Fruit fly (Drosophila melanogaster) Kc167 (cell line): Measurements from ENCODE around the gene rau.

Experiments used
- Myc ChIP-seq: fragments of >200 bp; optimal IDR thresholded peaks from 2 replicates; lab custom pipeline; 2017; ENCODE audit warnings: missing external identifiers
- Sin3A ChIP-seq: fragments of >200 bp; optimal IDR thresholded peaks from 2 replicates; lab custom pipeline; 2018; ENCODE audit warnings: missing external identifiers
- h ChIP-seq: fragments of >200 bp; optimal IDR thresholded peaks from 3 replicates; lab custom pipeline; 2018; ENCODE audit warnings: missing external identifiers
- insv ChIP-seq: fragments of >200 bp; optimal IDR thresholded peaks from 3 replicates; lab custom pipeline; 2018; ENCODE audit warnings: missing external identifiers
- ttk ChIP-seq: sonication (Bioruptor generic); optimal IDR thresholded peaks from 2 replicates; lab custom pipeline; 2017; ENCODE audit warnings: missing external identifiers

DNA sequence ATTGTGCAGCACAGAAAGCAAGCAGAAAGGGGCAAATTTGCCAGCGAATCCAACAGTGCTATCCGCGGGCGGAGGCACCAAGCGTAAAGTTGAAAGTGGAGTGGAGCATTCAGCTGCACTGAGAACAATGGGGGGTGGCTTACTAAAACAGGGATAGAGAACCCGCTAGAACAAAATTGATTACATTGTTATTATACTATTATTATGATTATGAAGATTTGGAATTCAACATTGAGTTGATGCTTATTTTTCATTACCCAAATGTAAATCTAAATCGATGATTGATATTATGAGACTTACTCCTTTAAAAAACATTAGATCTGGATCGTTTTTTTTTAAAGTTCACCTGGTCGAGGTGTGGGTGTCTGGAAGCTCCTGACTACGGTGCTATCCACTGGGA, 22.3 kb upstream of the rau start:
- TF ChIP-seq Sin3A (no peak), Myc (lab: Kevin White, UChicago) (no peak), h (lab: Kevin White, UChicago) (no peak), insv (no peak), ttk (lab: Kevin White, UChicago) (no peak)
